Worm (Caenorhabditis elegans): ENCODE results near the gene R13A5.11.

DNA sequence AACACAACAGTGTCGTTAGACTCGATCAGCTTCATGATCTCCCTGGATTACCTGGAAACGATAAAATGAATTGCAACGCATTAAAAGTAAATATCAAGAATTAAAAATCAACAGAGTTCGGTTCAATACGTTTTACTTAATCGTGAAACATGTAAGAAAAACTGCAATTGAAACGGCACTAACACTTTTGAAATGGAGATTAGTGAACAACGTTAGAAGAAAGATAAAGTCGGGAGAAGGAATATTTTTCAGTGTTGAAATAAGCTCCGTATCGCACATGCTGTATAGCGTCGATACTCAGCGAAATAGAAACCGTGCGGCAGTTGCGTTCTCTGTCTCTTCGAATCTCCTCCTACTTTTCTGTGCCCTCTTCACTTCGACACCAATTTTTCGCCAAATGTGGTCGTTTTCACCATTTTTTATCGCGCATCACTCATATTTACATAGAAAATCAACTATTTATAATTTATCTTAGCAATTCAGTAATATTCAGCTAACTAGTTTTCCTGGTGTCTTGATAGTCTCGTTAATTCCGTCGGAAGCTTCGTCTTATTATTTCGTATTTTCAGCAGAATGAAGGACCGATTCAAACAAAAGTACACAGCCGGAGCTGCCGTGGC lies 20.2 kb downstream of the R13A5.11 start, which contains the start of the genes rpl-9 and lpd-7:
- TF ChIP-seq ztf-11 (tag; optimal IDR thresholded peaks at IDR 0.05) (no peak), elt-3 (tag; optimal IDR thresholded peaks at IDR 0.05) (no peak), dmd-4 (tag; optimal IDR thresholded peaks at IDR 0.05) (no peak), nhr-11 (tag; optimal IDR thresholded peaks at IDR 0.05) (no peak), ceh-82 (tag; optimal IDR thresholded peaks at IDR 0.05) (no peak), nhr-10 (tag; optimal IDR thresholded peaks at IDR 0.05) (no peak), nhr-77 (tag; optimal IDR thresholded peaks at IDR 0.05) (no peak), R02D3.7 (tag; optimal IDR thresholded peaks at IDR 0.05) (no peak)

Data from whole organism, L2 larva.